Worm (Caenorhabditis elegans): ENCODE measurements around the gene F34H10.3.

The F34H10.3 gene

ce11 chrX:9634925-9635324 lies at the start of gene F34H10.3:
TSS of gene F34H10.3 (minus strand) at chrX:9635025.
- no peak for TF ChIP-seq ref-1 (GFP tag; conservative IDR thresholded peaks at IDR 0.05)
- no peak for TF ChIP-seq tab-1 (GFP tag; IDR thresholded peaks at IDR 0.05)
- no peak for TF ChIP-seq flt-1 (GFP tag; IDR thresholded peaks at IDR 0.05)
- no peak for TF ChIP-seq med-1 (GFP tag; optimal IDR thresholded peaks at IDR 0.05; ENCODE audit: insufficient read depth)
- no peak for TF ChIP-seq klf-2 (GFP tag; conservative IDR thresholded peaks at IDR 0.05)
- TF ChIP-seq ztf-23 (GFP tag; IDR thresholded peaks at IDR 0.05) = no peak
- no peak for TF ChIP-seq ztf-29 (GFP tag; IDR thresholded peaks at IDR 0.05)
- TF ChIP-seq T22C8.4 (GFP tag; IDR thresholded peaks at IDR 0.05) = no peak
- no peak for TF ChIP-seq cog-1 (tag; optimal IDR thresholded peaks at IDR 0.05)

ce11 chrX:9680119-9680682 lies 45.4 kb upstream of the F34H10.3 start, which contains the start of gene ifp-1:
TSS of gene ifp-1 (minus strand) at chrX:9680169.
- TF ChIP-seq ref-1 (GFP tag; conservative IDR thresholded peaks at IDR 0.05) = no peak

ce11 chrX:9679427-9679826 lies 44.6 kb upstream of the F34H10.3 start:
- no peak for TF ChIP-seq ref-1 (GFP tag; conservative IDR thresholded peaks at IDR 0.05)
- TF ChIP-seq med-1 (GFP tag; optimal IDR thresholded peaks at IDR 0.05; ENCODE audit: insufficient read depth) = no peak
- no peak for TF ChIP-seq T22C8.4 (GFP tag; IDR thresholded peaks at IDR 0.05)
- TF ChIP-seq ztf-23 (GFP tag; IDR thresholded peaks at IDR 0.05) = no peak
- TF ChIP-seq ztf-29 (GFP tag; IDR thresholded peaks at IDR 0.05) = no peak

- TF ChIP-seq ref-1 (GFP tag; conservative IDR thresholded peaks at IDR 0.05) = no peak
- TF ChIP-seq klf-2 (GFP tag; conservative IDR thresholded peaks at IDR 0.05) = no peak
- no peak for TF ChIP-seq ztf-23 (GFP tag; IDR thresholded peaks at IDR 0.05)
- no peak for TF ChIP-seq ztf-29 (GFP tag; IDR thresholded peaks at IDR 0.05)
- no peak for TF ChIP-seq flt-1 (GFP tag; IDR thresholded peaks at IDR 0.05)
- TF ChIP-seq T22C8.4 (GFP tag; IDR thresholded peaks at IDR 0.05) = no peak
- no peak for TF ChIP-seq tab-1 (GFP tag; IDR thresholded peaks at IDR 0.05)
- TF ChIP-seq med-1 (GFP tag; optimal IDR thresholded peaks at IDR 0.05; ENCODE audit: insufficient read depth) = no peak
- TF ChIP-seq cog-1 (tag; optimal IDR thresholded peaks at IDR 0.05) = no peak
Observed at ce11 chrX:9677927-9678326, 43.1 kb upstream of the F34H10.3 start.

DNA sequence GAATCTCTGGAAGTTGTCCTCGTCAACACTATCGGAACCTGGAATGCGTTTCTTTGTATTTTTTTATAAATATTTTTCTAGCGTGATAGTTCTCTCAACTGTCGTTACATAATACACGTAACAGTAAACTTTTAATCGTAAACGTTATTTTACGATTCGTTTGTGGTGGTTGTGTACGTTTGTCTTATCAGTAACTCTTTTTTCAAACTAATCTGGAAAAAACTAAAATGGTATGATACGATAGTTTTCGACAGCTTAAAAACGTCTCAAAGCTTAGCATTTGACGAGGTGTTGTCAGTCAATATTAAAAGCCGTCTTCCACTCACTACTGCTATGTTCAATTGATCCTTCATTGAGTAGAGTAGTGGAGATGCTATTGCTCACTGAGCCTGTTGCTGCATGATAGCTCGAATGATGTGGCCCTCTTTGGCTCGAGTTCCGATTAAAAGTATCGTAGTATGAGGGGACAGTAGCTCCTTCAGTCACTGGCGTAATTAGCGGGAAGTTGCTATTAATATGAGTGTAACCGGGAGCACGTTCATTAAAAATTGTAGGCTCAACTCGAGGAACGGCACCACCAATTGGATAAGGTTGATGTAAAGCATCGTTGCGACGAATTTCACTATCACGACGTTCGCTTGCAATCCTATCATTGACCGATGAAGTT lies 42.1 kb upstream of the F34H10.3 start:
- TF ChIP-seq klf-2 (GFP tag; conservative IDR thresholded peaks at IDR 0.05) = no peak
- TF ChIP-seq med-1 (GFP tag; optimal IDR thresholded peaks at IDR 0.05; ENCODE audit: insufficient read depth) = no peak
- no peak for TF ChIP-seq ztf-29 (GFP tag; IDR thresholded peaks at IDR 0.05)
- TF ChIP-seq cog-1 (tag; optimal IDR thresholded peaks at IDR 0.05) = no peak
- no peak for TF ChIP-seq flt-1 (GFP tag; IDR thresholded peaks at IDR 0.05)
- no peak for TF ChIP-seq ztf-23 (GFP tag; IDR thresholded peaks at IDR 0.05)
- TF ChIP-seq tab-1 (GFP tag; IDR thresholded peaks at IDR 0.05) = no peak
- no peak for TF ChIP-seq ref-1 (GFP tag; conservative IDR thresholded peaks at IDR 0.05)
- TF ChIP-seq T22C8.4 (GFP tag; IDR thresholded peaks at IDR 0.05) = no peak

DNA sequence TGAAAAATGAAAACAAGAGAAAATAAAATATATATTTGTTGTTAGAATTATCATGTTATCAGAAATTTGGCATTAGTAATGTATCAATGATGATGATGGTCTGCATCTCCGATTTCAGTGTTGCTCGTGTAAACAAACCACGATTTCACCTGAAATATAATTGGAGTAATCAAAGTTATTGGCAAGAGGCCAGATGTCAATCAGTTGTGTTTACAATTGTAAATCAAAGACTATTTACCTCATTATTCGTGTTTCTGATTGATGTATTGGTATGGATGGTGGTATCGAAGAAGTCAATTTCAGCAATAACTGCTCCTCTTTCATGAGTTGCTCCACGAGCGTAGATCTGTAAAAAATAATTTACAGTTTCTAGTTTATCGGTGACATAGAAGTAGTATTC lies 41.2 kb upstream of the F34H10.3 start:
- TF ChIP-seq ztf-29 (GFP tag; IDR thresholded peaks at IDR 0.05) (no peak), cog-1 (tag; optimal IDR thresholded peaks at IDR 0.05) (no peak), tab-1 (GFP tag; IDR thresholded peaks at IDR 0.05) (no peak), ref-1 (GFP tag; conservative IDR thresholded peaks at IDR 0.05) (no peak), T22C8.4 (GFP tag; IDR thresholded peaks at IDR 0.05) (no peak), klf-2 (GFP tag; conservative IDR thresholded peaks at IDR 0.05) (no peak), med-1 (GFP tag; optimal IDR thresholded peaks at IDR 0.05; ENCODE audit: insufficient read depth) (no peak), ztf-23 (GFP tag; IDR thresholded peaks at IDR 0.05) (no peak), flt-1 (GFP tag; IDR thresholded peaks at IDR 0.05) (no peak)

DNA sequence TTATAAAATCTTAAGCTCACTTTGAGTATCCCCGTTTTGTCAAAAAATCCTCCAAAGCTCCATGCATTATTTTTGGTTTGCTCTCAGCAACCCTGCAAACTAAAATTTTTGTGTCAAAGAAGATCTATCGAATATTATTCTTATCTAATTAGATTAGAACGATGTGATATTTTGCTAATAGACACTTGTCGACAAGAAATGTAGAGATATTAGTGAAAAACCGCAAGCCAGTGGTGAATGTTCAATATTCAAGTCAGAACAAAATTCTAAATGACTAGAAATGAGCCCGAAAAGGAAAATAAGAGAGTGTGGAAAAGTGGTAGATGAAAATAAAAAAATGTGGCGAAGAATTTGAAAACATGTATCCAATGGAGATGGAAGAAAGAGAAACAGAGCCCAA lies 40.0 kb upstream of the F34H10.3 start, which contains the start of gene C43C3.4:
Gene C43C3.4, minus strand, starts transcription at position 101 of the 400 bp plus-strand sequence.
- no peak for TF ChIP-seq flt-1 (GFP tag; IDR thresholded peaks at IDR 0.05)
- TF ChIP-seq ztf-23 (GFP tag; IDR thresholded peaks at IDR 0.05) = no peak
- no peak for TF ChIP-seq tab-1 (GFP tag; IDR thresholded peaks at IDR 0.05)
- no peak for TF ChIP-seq med-1 (GFP tag; optimal IDR thresholded peaks at IDR 0.05; ENCODE audit: insufficient read depth)
- no peak for TF ChIP-seq ref-1 (GFP tag; conservative IDR thresholded peaks at IDR 0.05)
- TF ChIP-seq klf-2 (GFP tag; conservative IDR thresholded peaks at IDR 0.05) = no peak
- TF ChIP-seq cog-1 (tag; optimal IDR thresholded peaks at IDR 0.05) = no peak
- no peak for TF ChIP-seq T22C8.4 (GFP tag; IDR thresholded peaks at IDR 0.05)
- no peak for TF ChIP-seq ztf-29 (GFP tag; IDR thresholded peaks at IDR 0.05)

DNA sequence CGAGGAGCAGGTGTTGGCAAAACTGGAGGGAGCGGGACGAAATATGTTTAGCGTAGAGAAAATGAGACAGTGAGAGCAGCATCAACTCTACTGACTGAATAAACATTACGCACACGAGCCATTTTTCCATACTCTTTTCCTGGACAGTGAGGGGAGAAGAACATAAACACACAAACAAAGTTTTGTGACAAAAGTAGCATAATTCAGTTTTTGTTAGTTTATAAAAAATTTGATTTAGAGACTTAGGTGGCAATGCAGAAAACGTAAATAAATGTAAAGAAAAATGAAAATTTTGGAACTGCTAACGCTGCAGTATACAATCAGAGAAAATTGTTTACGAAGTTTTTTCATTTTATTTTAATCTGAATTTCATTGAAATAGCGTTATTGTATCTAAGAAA lies 38.4 kb upstream of the F34H10.3 start:
- TF ChIP-seq med-1 (GFP tag; optimal IDR thresholded peaks at IDR 0.05; ENCODE audit: insufficient read depth) (no peak), tab-1 (GFP tag; IDR thresholded peaks at IDR 0.05) (no peak), cog-1 (tag; optimal IDR thresholded peaks at IDR 0.05) (no peak), ztf-23 (GFP tag; IDR thresholded peaks at IDR 0.05) (no peak), T22C8.4 (GFP tag; IDR thresholded peaks at IDR 0.05) (no peak), flt-1 (GFP tag; IDR thresholded peaks at IDR 0.05) (no peak), ztf-29 (GFP tag; IDR thresholded peaks at IDR 0.05) (no peak), ref-1 (GFP tag; conservative IDR thresholded peaks at IDR 0.05) (no peak), klf-2 (GFP tag; conservative IDR thresholded peaks at IDR 0.05) (no peak)

- TF ChIP-seq T22C8.4 (GFP tag; IDR thresholded peaks at IDR 0.05) = no peak
- TF ChIP-seq med-1 (GFP tag; optimal IDR thresholded peaks at IDR 0.05; ENCODE audit: insufficient read depth) = no peak
- TF ChIP-seq ztf-23 (GFP tag; IDR thresholded peaks at IDR 0.05) = no peak
- no peak for TF ChIP-seq ztf-29 (GFP tag; IDR thresholded peaks at IDR 0.05)
- no peak for TF ChIP-seq klf-2 (GFP tag; conservative IDR thresholded peaks at IDR 0.05)
- TF ChIP-seq flt-1 (GFP tag; IDR thresholded peaks at IDR 0.05) = 0 out of 2 replicates have a peak, but pooled peaks have one; percentile 8
- 0 out of 2 replicates have a peak, but pooled peaks have one; percentile 11 for TF ChIP-seq tab-1 (GFP tag; IDR thresholded peaks at IDR 0.05)
- no peak for TF ChIP-seq ref-1 (GFP tag; conservative IDR thresholded peaks at IDR 0.05)
- TF ChIP-seq cog-1 (tag; optimal IDR thresholded peaks at IDR 0.05) = no peak
Observed at ce11 chrX:9668554-9668953, 33.7 kb upstream of the F34H10.3 start, which contains the start of gene T14B1.1. TSS of gene T14B1.1 (minus strand) at chrX:9668723.
